Fruit fly (Drosophila melanogaster) whole organism, embryonic: ENCODE data around the gene arm.

Experiments
- Adf1 ChIP-seq: fragments of 200-800 bp; sonication (Bioruptor generic); IDR thresholded peaks from 2 replicates; pipeline ENCODE4 v1.3.6; 2022; ENCODE audit warnings: missing biosample characterization, missing genetic modification characterization
- CG3281 ChIP-seq: fragments of 200-800 bp; sonication (Bioruptor generic); optimal IDR thresholded peaks from 3 replicates; lab custom pipeline; 2017; ENCODE audit warnings: missing biosample characterization, mild to moderate bottlenecking, missing genetic modification characterization
- Nf-YB ChIP-seq: fragments of 200-800 bp; sonication (Bioruptor generic); optimal IDR thresholded peaks from 3 replicates; lab custom pipeline; 2019; ENCODE audit warnings: missing biosample characterization, mild to moderate bottlenecking, missing genetic modification characterization, moderate library complexity
- fd3F ChIP-seq: fragments of 200-800 bp; sonication (Bioruptor generic); optimal IDR thresholded peaks from 2 replicates; lab custom pipeline; 2018; ENCODE audit warnings: missing biosample characterization, mild to moderate bottlenecking, missing genetic modification characterization, moderate library complexity
- mirr ChIP-seq: fragments of 200-800 bp; sonication (Bioruptor generic); optimal IDR thresholded peaks from 3 replicates; lab custom pipeline; 2018; ENCODE audit warnings: missing biosample characterization, mild to moderate bottlenecking, missing genetic modification characterization
- psq ChIP-seq: fragments of 200-800 bp; sonication (Bioruptor generic); optimal IDR thresholded peaks from 2 replicates; lab custom pipeline; 2017; ENCODE audit warnings: missing biosample characterization, missing genetic modification characterization

DNA sequence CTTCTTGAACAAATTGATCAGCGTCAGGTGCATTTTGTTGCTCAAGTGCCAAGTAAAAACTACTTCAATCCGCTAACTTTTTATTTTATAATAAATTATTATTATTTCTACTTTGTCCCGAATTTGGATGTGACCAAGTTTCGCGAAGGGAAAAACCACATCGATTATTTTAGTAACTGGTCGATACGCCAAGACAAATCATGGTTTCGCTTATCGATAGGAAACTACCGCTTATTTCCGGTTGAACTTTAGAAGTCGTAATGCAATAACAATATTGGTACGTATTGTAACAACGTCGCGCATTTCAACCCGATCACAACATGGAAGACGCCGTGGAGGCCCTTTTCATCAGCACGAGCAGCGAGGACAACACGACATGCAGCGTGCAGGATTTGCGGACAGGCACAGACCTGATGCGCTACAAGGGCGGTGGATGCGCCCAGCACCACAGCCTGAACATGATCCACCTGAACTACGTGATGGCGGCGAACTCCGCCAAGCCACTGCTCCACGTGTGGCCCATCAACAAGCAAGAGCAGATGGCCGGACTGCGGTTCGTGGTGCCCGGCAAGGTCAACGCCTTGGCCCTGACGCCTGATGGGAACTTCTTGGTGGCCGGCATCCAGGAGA, 23.2 kb downstream of the arm start, which contains the start of the genes CG14817 and CG14805:
- TF ChIP-seq Nf-YB (peak; percentile 51), Adf1 (GFP tag; lab: Robert Waterston, UW) (no peak; the same call in 1 of the 2 replicates), CG3281 (peak; percentile 89), fd3F (GFP tag; lab: Kevin White, UChicago) (peak; percentile 53), mirr (GFP tag; lab: Kevin White, UChicago) (peak; percentile 93), psq (GFP tag; lab: Kevin White, UChicago) (no peak)
